Worm (Caenorhabditis elegans): ENCODE data around the gene clec-229.
"Not testable (repeated sequence)": the region's sequence is repeated elsewhere in the genome, so short reads cannot be mapped to it uniquely, and the experiment has no call there.

The clec-229 gene

ce11 chrV:15361412-15361811, 20.1 kb upstream of the clec-229 start, which contains the start of gene ech-1.1:
TSS of gene ech-1.1 (minus strand) at chrV:15361512.
- TF ChIP-seq T22C8.4 (GFP tag; IDR thresholded peaks at IDR 0.05); ref-1 (GFP tag; conservative IDR thresholded peaks at IDR 0.05); klf-2 (GFP tag; conservative IDR thresholded peaks at IDR 0.05): not testable (repeated sequence)

- TF ChIP-seq cog-1 (tag; optimal IDR thresholded peaks at IDR 0.05) (no peak), ref-1 (GFP tag; conservative IDR thresholded peaks at IDR 0.05) (no peak), ztf-23 (GFP tag; IDR thresholded peaks at IDR 0.05) (no peak), klf-2 (GFP tag; conservative IDR thresholded peaks at IDR 0.05) (no peak), T22C8.4 (GFP tag; IDR thresholded peaks at IDR 0.05) (no peak)
These were observed 13.3 kb upstream of the clec-229 start, which contains the start of gene C29F3.7 for ce11 chrV:15354648-15355047. TSS of gene C29F3.7 (plus strand) at chrV:15354901.

- no peak for TF ChIP-seq ztf-29 (GFP tag; IDR thresholded peaks at IDR 0.05)
- no peak for TF ChIP-seq klf-2 (GFP tag; conservative IDR thresholded peaks at IDR 0.05)
- no peak for TF ChIP-seq tab-1 (GFP tag; IDR thresholded peaks at IDR 0.05)
- no peak for TF ChIP-seq ztf-23 (GFP tag; IDR thresholded peaks at IDR 0.05)
- no peak for TF ChIP-seq med-1 (GFP tag; optimal IDR thresholded peaks at IDR 0.05; ENCODE audit: insufficient read depth)
- no peak for TF ChIP-seq T22C8.4 (GFP tag; IDR thresholded peaks at IDR 0.05)
- TF ChIP-seq ref-1 (GFP tag; conservative IDR thresholded peaks at IDR 0.05), result no peak
- no peak for TF ChIP-seq cog-1 (tag; optimal IDR thresholded peaks at IDR 0.05)
- no peak for TF ChIP-seq flt-1 (GFP tag; IDR thresholded peaks at IDR 0.05)
These were observed 11.1 kb upstream of the clec-229 start, which contains the start of gene srx-58 for ce11 chrV:15352376-15352775. TSS of gene srx-58 (plus strand) at chrV:15352676.

- TF ChIP-seq med-1 (GFP tag; optimal IDR thresholded peaks at IDR 0.05; ENCODE audit: insufficient read depth), result no peak
- TF ChIP-seq flt-1 (GFP tag; IDR thresholded peaks at IDR 0.05), result no peak
- no peak for TF ChIP-seq T22C8.4 (GFP tag; IDR thresholded peaks at IDR 0.05)
- TF ChIP-seq tab-1 (GFP tag; IDR thresholded peaks at IDR 0.05), result no peak
- TF ChIP-seq ref-1 (GFP tag; conservative IDR thresholded peaks at IDR 0.05), result no peak
- no peak for TF ChIP-seq cog-1 (tag; optimal IDR thresholded peaks at IDR 0.05)
- no peak for TF ChIP-seq ztf-23 (GFP tag; IDR thresholded peaks at IDR 0.05)
- TF ChIP-seq klf-2 (GFP tag; conservative IDR thresholded peaks at IDR 0.05), result no peak
- no peak for TF ChIP-seq ztf-29 (GFP tag; IDR thresholded peaks at IDR 0.05)
These were observed 9.3 kb upstream of the clec-229 start, which contains the start of gene clec-231 for ce11 chrV:15350615-15351014. TSS of gene clec-231 (minus strand) at chrV:15350715.

ce11 chrV:15349044-15349443, 7.7 kb upstream of the clec-229 start, which contains the start of gene clec-230:
TSS of gene clec-230 (minus strand) at chrV:15349144.
- TF ChIP-seq ref-1 (GFP tag; conservative IDR thresholded peaks at IDR 0.05), result no peak
- TF ChIP-seq cog-1 (tag; optimal IDR thresholded peaks at IDR 0.05), result no peak

- TF ChIP-seq ztf-23 (GFP tag; IDR thresholded peaks at IDR 0.05), result no peak
These were observed 6.0 kb upstream of the clec-229 start, which contains the start of gene C29F3.3 for ce11 chrV:15347292-15347691. TSS of gene C29F3.3 (minus strand) at chrV:15347392.

ce11 chrV:15344481-15344880, 3.2 kb upstream of the clec-229 start, which contains the start of gene wrt-8:
TSS of gene wrt-8 (minus strand) at chrV:15344581.
- TF ChIP-seq cog-1 (tag; optimal IDR thresholded peaks at IDR 0.05), result no peak
- TF ChIP-seq ztf-23 (GFP tag; IDR thresholded peaks at IDR 0.05), result no peak
- TF ChIP-seq ref-1 (GFP tag; conservative IDR thresholded peaks at IDR 0.05), result no peak
- no peak for TF ChIP-seq ztf-29 (GFP tag; IDR thresholded peaks at IDR 0.05)
- no peak for TF ChIP-seq T22C8.4 (GFP tag; IDR thresholded peaks at IDR 0.05)
- no peak for TF ChIP-seq flt-1 (GFP tag; IDR thresholded peaks at IDR 0.05)
- no peak for TF ChIP-seq klf-2 (GFP tag; conservative IDR thresholded peaks at IDR 0.05)
- TF ChIP-seq med-1 (GFP tag; optimal IDR thresholded peaks at IDR 0.05; ENCODE audit: insufficient read depth), result no peak
- TF ChIP-seq tab-1 (GFP tag; IDR thresholded peaks at IDR 0.05), result no peak

- TF ChIP-seq klf-2 (GFP tag; conservative IDR thresholded peaks at IDR 0.05) (no peak), tab-1 (GFP tag; IDR thresholded peaks at IDR 0.05) (no peak), cog-1 (tag; optimal IDR thresholded peaks at IDR 0.05) (no peak), med-1 (GFP tag; optimal IDR thresholded peaks at IDR 0.05; ENCODE audit: insufficient read depth) (no peak), ref-1 (GFP tag; conservative IDR thresholded peaks at IDR 0.05) (no peak), ztf-23 (GFP tag; IDR thresholded peaks at IDR 0.05) (no peak), ztf-29 (GFP tag; IDR thresholded peaks at IDR 0.05) (no peak), flt-1 (GFP tag; IDR thresholded peaks at IDR 0.05) (no peak), T22C8.4 (GFP tag; IDR thresholded peaks at IDR 0.05) (no peak)
These were observed 1.9 kb downstream of the clec-229 start, which contains the start of gene clec-228 for ce11 chrV:15339363-15339762. TSS of gene clec-228 (minus strand) at chrV:15339463.

ce11 chrV:15337405-15337804, 3.9 kb downstream of the clec-229 start, which contains the start of gene wrt-7:
TSS of gene wrt-7 (minus strand) at chrV:15337505.
- TF ChIP-seq T22C8.4 (GFP tag; IDR thresholded peaks at IDR 0.05) (no peak), ztf-23 (GFP tag; IDR thresholded peaks at IDR 0.05) (no peak), med-1 (GFP tag; optimal IDR thresholded peaks at IDR 0.05; ENCODE audit: insufficient read depth) (no peak), tab-1 (GFP tag; IDR thresholded peaks at IDR 0.05) (no peak), klf-2 (GFP tag; conservative IDR thresholded peaks at IDR 0.05) (no peak), cog-1 (tag; optimal IDR thresholded peaks at IDR 0.05) (no peak), flt-1 (GFP tag; IDR thresholded peaks at IDR 0.05) (no peak), ztf-29 (GFP tag; IDR thresholded peaks at IDR 0.05) (no peak), ref-1 (GFP tag; conservative IDR thresholded peaks at IDR 0.05) (no peak)

- TF ChIP-seq T22C8.4 (GFP tag; IDR thresholded peaks at IDR 0.05), result no peak
- TF ChIP-seq med-1 (GFP tag; optimal IDR thresholded peaks at IDR 0.05; ENCODE audit: insufficient read depth), result no peak
- TF ChIP-seq ztf-29 (GFP tag; IDR thresholded peaks at IDR 0.05), result no peak
- no peak for TF ChIP-seq cog-1 (tag; optimal IDR thresholded peaks at IDR 0.05)
- no peak for TF ChIP-seq tab-1 (GFP tag; IDR thresholded peaks at IDR 0.05)
- TF ChIP-seq ref-1 (GFP tag; conservative IDR thresholded peaks at IDR 0.05), result no peak
- no peak for TF ChIP-seq flt-1 (GFP tag; IDR thresholded peaks at IDR 0.05)
These were observed 8.5 kb downstream of the clec-229 start, which contains the start of gene srw-113 for ce11 chrV:15332851-15333250. TSS of gene srw-113 (plus strand) at chrV:15333151.
